Fruit fly (Drosophila melanogaster) whole organism: Measurements from ENCODE around the gene CG1571.

ENCODE experiments used
- CG8478 ChIP-seq: fragments of >200 bp; optimal IDR thresholded peaks from 2 replicates; lab custom pipeline; 2018; ENCODE audit warnings: inconsistent platforms
- EcR ChIP-seq, 2 experiments: fragments of >200 bp; optimal IDR thresholded peaks; 2 replicates each; lab custom pipeline; 2017; ENCODE audit warnings: missing biosample characterization in 2 of 2, missing genetic modification characterization in 2 of 2, missing genetic modification reagents in 2 of 2
- pan ChIP-seq: fragments of >200 bp; optimal IDR thresholded peaks from 2 replicates; lab custom pipeline; 2017
- psq ChIP-seq: fragments of >200 bp; optimal IDR thresholded peaks from 2 replicates; lab custom pipeline; 2017

dm6 chrX:8058446-8058900 is 17.2 kb upstream of the CG1571 start:
- TF ChIP-seq psq (lab: Kevin White, UChicago), result no peak
- no peak for TF ChIP-seq pan (lab: Kevin White, UChicago)
- TF ChIP-seq CG8478, result peak; percentile 55
- no peak for TF ChIP-seq EcR (GFP tag; optimal IDR thresholded peaks at IDR 0.05; lab: Kevin White, UChicago)
